Worm (Caenorhabditis elegans): Measurements from ENCODE around the gene C05B5.1.

C05B5.1 gene

DNA sequence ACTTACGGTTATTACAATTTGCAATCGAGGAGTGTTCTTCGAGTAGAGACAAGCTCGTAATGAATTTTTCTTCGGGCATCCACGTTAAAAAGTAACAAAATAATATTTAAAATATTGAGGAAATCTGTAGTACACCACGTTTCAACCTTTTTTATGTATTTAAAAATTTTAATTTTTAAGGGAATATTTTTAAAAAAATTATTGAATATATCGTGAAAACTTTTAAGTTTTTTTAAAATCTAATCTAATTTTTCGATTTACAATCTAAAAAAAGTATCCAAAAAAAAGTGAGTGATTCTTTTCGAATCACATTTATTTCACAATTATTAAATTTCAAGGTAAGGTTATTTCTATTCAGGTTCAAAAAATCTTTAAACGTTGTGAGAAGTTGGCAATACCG, 43.5 kb downstream of the C05B5.1 start, which contains the start of gene gln-2:
Gene gln-2, minus strand, starts transcription at position 101 of the 400 bp plus-strand sequence.
- TF ChIP-seq ZK185.1 (tag; optimal IDR thresholded peaks at IDR 0.05; ENCODE audit: poor library complexity, severe bottlenecking) = no peak
- TF ChIP-seq ceh-100 (GFP tag; IDR thresholded peaks at IDR 0.05) = no peak
- no peak for TF ChIP-seq snpc-1.1 (tag; optimal IDR thresholded peaks at IDR 0.05; ENCODE audit: insufficient read depth)
- no peak for TF ChIP-seq F52B5.7 (tag; optimal IDR thresholded peaks at IDR 0.05)
- no peak for TF ChIP-seq zfh-2 (GFP tag; conservative IDR thresholded peaks at IDR 0.05)
- no peak for TF ChIP-seq mes-4 (tag; optimal IDR thresholded peaks at IDR 0.05)
- no peak for TF ChIP-seq nhr-120 (GFP tag; IDR thresholded peaks at IDR 0.05)
- TF ChIP-seq ama-1 (optimal IDR thresholded peaks at IDR 0.05) = no peak
- TF ChIP-seq ama-1 (GFP tag; optimal IDR thresholded peaks at IDR 0.05) = no peak
- no peak for TF ChIP-seq Y53F4B.3 (GFP tag; IDR thresholded peaks at IDR 0.05)
- TF ChIP-seq hmg-20 (GFP tag; IDR thresholded peaks at IDR 0.05) = no peak
- no peak for TF ChIP-seq rec-8 (tag; optimal IDR thresholded peaks at IDR 0.05)
- TF ChIP-seq ceh-40 (GFP tag; IDR thresholded peaks at IDR 0.05) = no peak
- no peak for TF ChIP-seq rcor-1 (GFP tag; IDR thresholded peaks at IDR 0.05)

DNA sequence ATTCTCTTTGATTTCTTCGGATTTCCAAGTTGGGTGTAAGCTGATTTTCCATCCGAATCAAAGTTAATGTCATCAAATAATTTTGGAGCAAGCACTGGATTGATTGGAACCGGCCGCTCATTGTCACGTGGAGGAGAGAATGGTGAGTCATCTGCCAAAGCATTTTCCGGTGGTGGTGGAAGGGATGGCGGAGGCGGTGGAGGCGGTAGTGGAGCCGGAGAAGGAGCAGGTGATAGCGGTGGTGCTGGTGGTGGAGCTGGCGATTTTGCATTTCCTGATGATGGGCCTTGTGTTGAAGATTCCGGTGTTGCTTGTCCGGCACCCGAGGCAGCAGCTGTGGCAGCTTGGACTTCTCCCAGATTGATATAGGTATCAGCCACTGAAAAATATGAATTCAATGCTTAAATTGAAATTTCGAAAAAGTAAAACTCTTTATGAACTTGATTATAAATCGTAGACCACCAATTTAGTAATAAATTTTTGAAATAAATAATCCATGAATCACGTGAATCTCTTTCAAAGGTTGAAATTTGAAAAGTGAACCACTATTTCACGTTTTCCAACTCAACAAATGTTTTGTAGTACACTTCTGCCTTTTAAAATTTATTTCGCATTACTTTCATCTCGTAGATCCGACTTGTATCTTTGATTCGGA, 47.1 kb downstream of the C05B5.1 start, which contains the start of the genes K03H1.9 and K03H1.12:
Gene K03H1.9, minus strand, starts transcription at position 471 of the 655 bp plus-strand sequence.
Gene K03H1.12, plus strand, starts transcription at position 605 of the 655 bp plus-strand sequence.
- TF ChIP-seq aptf-2 (GFP tag; conservative IDR thresholded peaks at IDR 0.05) (no peak), zfh-2 (GFP tag; conservative IDR thresholded peaks at IDR 0.05) (peak; percentile 81), egrh-3 (GFP tag; IDR thresholded peaks at IDR 0.05) (peak; percentile 59; the same call in 1 of the 2 replicates)

All from whole organism, young adult.